Worm (Caenorhabditis elegans) whole organism, early embryonic: ENCODE measurements around the gene F08H9.4.

ENCODE experiments used
- B0310.2 ChIP-seq: sonication (generic microtip); optimal IDR thresholded peaks from 2 replicates; lab custom pipeline; 2016; ENCODE audit warnings: mild to moderate bottlenecking, missing genetic modification characterization, missing compliant biosample characterization
- F13C5.2 ChIP-seq: sonication (generic microtip); optimal IDR thresholded peaks from 2 replicates; lab custom pipeline; 2017; ENCODE audit warnings: mild to moderate bottlenecking, missing genetic modification characterization, inconsistent platforms, missing compliant biosample characterization
- aly-1 ChIP-seq: sonication (generic microtip); optimal IDR thresholded peaks from 2 replicates; lab custom pipeline; 2016; ENCODE audit warnings: missing genetic modification characterization, missing compliant biosample characterization
- ama-1 ChIP-seq: fragments of 150-350 bp; optimal IDR thresholded peaks from 2 replicates; lab custom pipeline; 2014
- ceh-13 ChIP-seq: fragments of 200-800 bp; sonication (Bioruptor generic); optimal IDR thresholded peaks from 2 replicates; lab custom pipeline; 2018; ENCODE audit warnings: mild to moderate bottlenecking, missing genetic modification characterization, missing compliant biosample characterization
- ceh-36 ChIP-seq: sonication (generic microtip); optimal IDR thresholded peaks from 2 replicates; lab custom pipeline; 2016; ENCODE audit warnings: missing genetic modification characterization, inconsistent platforms, missing compliant biosample characterization
- ets-7 ChIP-seq: sonication (generic microtip); optimal IDR thresholded peaks from 2 replicates; lab custom pipeline; 2016; ENCODE audit warnings: missing genotype, missing genetic modification characterization, missing compliant biosample characterization
- flt-1 ChIP-seq: fragments of 200-800 bp; sonication (Bioruptor generic); IDR thresholded peaks from 2 replicates; pipeline ENCODE4 v1.3.6; 2022; ENCODE audit warnings: missing genetic modification characterization, missing compliant biosample characterization
- hmbx-1 ChIP-seq: sonication (generic microtip); optimal IDR thresholded peaks from 2 replicates; lab custom pipeline; 2016; ENCODE audit warnings: mild to moderate bottlenecking, missing genetic modification characterization, missing compliant biosample characterization
- hmg-4 ChIP-seq: fragments of 200-800 bp; sonication (Bioruptor generic); optimal IDR thresholded peaks from 2 replicates; lab custom pipeline; 2018; ENCODE audit warnings: mild to moderate bottlenecking, missing genetic modification characterization, missing compliant biosample characterization
- hnd-1 ChIP-seq: sonication (generic microtip); optimal IDR thresholded peaks from 2 replicates; lab custom pipeline; 2016; ENCODE audit warnings: missing genetic modification characterization, missing compliant biosample characterization
- pes-1 ChIP-seq: fragments of 200-800 bp; sonication (Bioruptor generic); IDR thresholded peaks from 2 replicates; pipeline ENCODE4 v1.3.6; 2022; ENCODE audit warnings: missing genetic modification reagents, missing genetic modification characterization, missing compliant biosample characterization
- scrt-1 ChIP-seq: fragments of 200-800 bp; sonication (Bioruptor generic); IDR thresholded peaks from 2 replicates; pipeline ENCODE4 v1.3.6; 2022; ENCODE audit warnings: missing genetic modification characterization, missing compliant biosample characterization
- sea-1 ChIP-seq: fragments of 200-800 bp; sonication (Bioruptor generic); conservative IDR thresholded peaks from 2 replicates; pipeline ENCODE4 v1.3.6; 2022; ENCODE audit warnings: missing genetic modification characterization, missing compliant biosample characterization
- tbx-11 ChIP-seq: fragments of 200-800 bp; sonication (Bioruptor generic); IDR thresholded peaks from 2 replicates; pipeline ENCODE4 v1.3.6; 2022; ENCODE audit warnings: missing genetic modification characterization, missing compliant biosample characterization
- tbx-37 ChIP-seq: fragments of 200-800 bp; sonication (Bioruptor generic); conservative IDR thresholded peaks from 2 replicates; pipeline ENCODE4 v1.3.6; 2022; ENCODE audit warnings: missing genetic modification reagents, missing genetic modification characterization, missing compliant biosample characterization
- tra-4 ChIP-seq: sonication (generic microtip); optimal IDR thresholded peaks from 2 replicates; lab custom pipeline; 2017; ENCODE audit warnings: missing genetic modification characterization, missing compliant biosample characterization

F08H9.4 gene

DNA sequence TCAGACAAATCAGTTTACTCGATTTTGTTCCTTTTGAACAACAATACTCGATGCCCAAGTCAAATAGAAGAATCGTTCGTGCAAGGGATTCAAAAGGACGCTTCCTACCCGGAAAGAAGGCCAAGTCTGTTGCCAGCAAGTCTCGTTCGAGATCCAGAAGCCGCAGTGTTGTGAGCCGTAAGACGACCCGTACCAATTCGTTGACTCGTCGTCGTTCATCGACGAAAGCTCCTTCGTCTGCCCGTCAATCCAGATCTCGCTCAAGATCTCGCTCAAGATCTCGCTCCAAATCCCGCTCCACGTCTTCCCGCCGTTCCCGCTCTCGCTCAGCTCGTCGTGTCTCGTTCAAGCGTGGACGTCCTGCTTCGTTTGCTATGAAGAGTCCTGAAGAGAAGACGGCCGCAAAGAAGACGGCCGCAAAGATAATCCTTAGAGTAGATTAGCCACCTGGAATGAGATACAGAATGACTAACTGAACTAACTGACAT is 3.6 kb downstream of the F08H9.4 start, which contains the start of gene F08H9.2:
TSS of gene F08H9.2 (plus strand) at position 51 of the 488 bp plus-strand sequence.
- TF ChIP-seq hmbx-1 (tag; lab: Kevin White, UChicago), result no peak
- TF ChIP-seq hmg-4 (GFP tag; lab: Kevin White, UChicago), result peak; percentile 20
- no peak for TF ChIP-seq ceh-13 (GFP tag; lab: Kevin White, UChicago)
- no peak for TF ChIP-seq F13C5.2
- TF ChIP-seq B0310.2 (tag; lab: Kevin White, UChicago), result no peak

DNA sequence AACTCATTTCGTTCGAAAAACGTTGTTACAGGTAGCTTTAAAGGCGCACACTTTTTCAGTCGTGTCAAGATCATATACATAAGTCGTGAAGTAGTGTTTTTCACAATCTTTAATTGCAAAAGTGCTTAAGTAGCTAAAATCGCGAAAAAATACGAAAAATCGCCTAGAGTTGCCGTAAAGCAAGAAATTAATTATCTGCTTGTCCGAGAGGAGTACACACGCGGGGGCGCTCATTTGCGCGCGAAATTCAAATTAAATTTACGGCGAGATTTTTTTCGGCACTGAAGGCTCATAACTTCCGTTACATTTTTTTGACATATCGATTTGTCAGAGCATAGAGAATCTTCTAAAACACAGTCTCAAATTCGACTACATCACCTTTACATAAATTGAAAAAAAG is 4.1 kb downstream of the F08H9.4 start:
- TF ChIP-seq aly-1 (tag; lab: Kevin White, UChicago) (no peak), hnd-1 (tag; lab: Kevin White, UChicago) (no peak), ets-7 (tag; lab: Kevin White, UChicago) (no peak), tra-4 (tag; lab: Kevin White, UChicago) (no peak), ama-1 (no peak), flt-1 (GFP tag; lab: Robert Waterston, UW) (no peak), hmbx-1 (tag; lab: Kevin White, UChicago) (no peak), scrt-1 (GFP tag; lab: Robert Waterston, UW) (no peak), tbx-37 (GFP tag; lab: Robert Waterston, UW) (no peak), B0310.2 (tag; lab: Kevin White, UChicago) (no peak), hmg-4 (GFP tag; lab: Kevin White, UChicago) (no peak), F13C5.2 (no peak), ceh-13 (GFP tag; lab: Kevin White, UChicago) (no peak), pes-1 (GFP tag; lab: Robert Waterston, UW) (no peak)

DNA sequence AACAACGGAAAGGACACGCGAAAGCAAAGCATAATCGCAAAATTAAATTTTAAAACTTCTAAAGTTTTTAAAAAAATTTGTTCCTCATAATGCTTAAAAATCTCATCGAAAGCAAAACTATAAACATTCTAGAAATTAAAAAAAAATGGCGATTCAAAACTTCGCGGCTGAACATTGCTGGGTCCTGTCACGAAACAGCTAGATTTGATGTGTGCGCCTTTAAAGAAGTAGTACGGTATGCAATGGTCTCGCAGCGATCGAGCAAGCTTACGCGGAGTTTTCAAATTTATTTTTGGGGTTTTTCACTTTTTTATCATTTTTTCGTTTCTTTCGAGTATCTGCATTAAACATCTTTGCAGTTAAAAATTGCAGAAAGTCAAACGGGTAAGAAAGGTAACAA is 7.2 kb downstream of the F08H9.4 start, which contains the start of gene coh-3:
TSS of gene coh-3 (plus strand) at position 353 of the 400 bp plus-strand sequence.
- TF ChIP-seq tra-4 (tag; lab: Kevin White, UChicago) (no peak), ceh-13 (GFP tag; lab: Kevin White, UChicago) (no peak), B0310.2 (tag; lab: Kevin White, UChicago) (no peak), aly-1 (tag; lab: Kevin White, UChicago) (no peak), ama-1 (no peak), pes-1 (GFP tag; lab: Robert Waterston, UW) (no peak), F13C5.2 (no peak), hmg-4 (GFP tag; lab: Kevin White, UChicago) (no peak), tbx-11 (GFP tag; lab: Robert Waterston, UW) (no peak), tbx-37 (GFP tag; lab: Robert Waterston, UW) (no peak), hmbx-1 (tag; lab: Kevin White, UChicago) (no peak), hnd-1 (tag; lab: Kevin White, UChicago) (no peak), sea-1 (GFP tag; lab: Robert Waterston, UW) (no peak), ceh-36 (tag; lab: Kevin White, UChicago) (no peak), flt-1 (GFP tag; lab: Robert Waterston, UW) (no peak), scrt-1 (GFP tag; lab: Robert Waterston, UW) (no peak), ets-7 (tag; lab: Kevin White, UChicago) (no peak)

DNA sequence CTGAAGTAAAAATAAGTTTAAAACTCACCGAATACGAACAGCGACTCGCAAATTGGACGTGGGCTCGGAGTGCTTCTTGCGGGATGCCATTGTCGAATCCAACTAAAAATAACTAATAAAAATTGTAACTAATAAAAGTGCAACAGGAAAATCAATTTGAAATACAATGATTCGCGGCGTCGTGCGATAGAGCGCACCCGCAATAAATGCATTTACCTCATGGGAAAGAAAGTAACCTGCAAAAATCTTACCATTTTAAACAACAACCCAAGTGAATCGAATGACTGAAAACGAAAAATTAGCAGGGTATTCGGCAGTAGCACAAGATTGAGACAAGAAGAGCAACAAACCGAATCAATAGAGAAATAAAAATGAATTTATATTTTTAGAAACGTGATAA is 7.6 kb downstream of the F08H9.4 start, which contains the start of gene bmk-1:
TSS of gene bmk-1 (minus strand) at position 359 of the 400 bp plus-strand sequence.
- TF ChIP-seq hmbx-1 (tag; lab: Kevin White, UChicago) (no peak), F13C5.2 (no peak), sea-1 (GFP tag; lab: Robert Waterston, UW) (no peak), tbx-11 (GFP tag; lab: Robert Waterston, UW) (no peak), hmg-4 (GFP tag; lab: Kevin White, UChicago) (no peak), ceh-13 (GFP tag; lab: Kevin White, UChicago) (no peak), pes-1 (GFP tag; lab: Robert Waterston, UW) (no peak), tra-4 (tag; lab: Kevin White, UChicago) (no peak), B0310.2 (tag; lab: Kevin White, UChicago) (no peak), ceh-36 (tag; lab: Kevin White, UChicago) (no peak), ama-1 (no peak), hnd-1 (tag; lab: Kevin White, UChicago) (no peak), flt-1 (GFP tag; lab: Robert Waterston, UW) (no peak), tbx-37 (GFP tag; lab: Robert Waterston, UW) (no peak), scrt-1 (GFP tag; lab: Robert Waterston, UW) (no peak)

DNA sequence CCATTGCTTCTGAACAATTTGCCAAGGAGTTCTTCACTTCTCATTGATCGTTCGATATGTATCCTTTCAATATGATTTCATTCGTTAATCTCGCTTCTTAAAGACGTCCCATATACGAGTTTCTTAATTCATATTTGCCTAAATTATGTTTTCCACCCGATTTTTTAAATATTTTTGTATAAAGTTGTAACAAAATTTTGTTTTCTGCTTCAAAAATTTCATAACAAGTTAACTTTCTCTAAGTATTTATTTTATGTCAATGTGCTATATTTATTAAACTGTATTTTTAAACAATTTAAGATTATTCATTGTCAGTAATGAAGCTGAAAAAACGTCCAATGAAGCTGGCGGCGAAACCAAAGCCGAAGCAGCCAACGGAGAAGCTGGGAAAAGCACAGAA is 14.8 kb downstream of the F08H9.4 start, which contains the start of gene F23B12.7:
TSS of gene F23B12.7 (plus strand) at position 301 of the 400 bp plus-strand sequence.
- TF ChIP-seq tra-4 (tag; lab: Kevin White, UChicago) (no peak), tbx-37 (GFP tag; lab: Robert Waterston, UW) (no peak), aly-1 (tag; lab: Kevin White, UChicago) (no peak), ama-1 (no peak), sea-1 (GFP tag; lab: Robert Waterston, UW) (no peak), tbx-11 (GFP tag; lab: Robert Waterston, UW) (no peak), scrt-1 (GFP tag; lab: Robert Waterston, UW) (no peak), pes-1 (GFP tag; lab: Robert Waterston, UW) (no peak), ceh-13 (GFP tag; lab: Kevin White, UChicago) (no peak), B0310.2 (tag; lab: Kevin White, UChicago) (no peak)

- no peak for TF ChIP-seq F13C5.2
- no peak for TF ChIP-seq hnd-1 (tag; lab: Kevin White, UChicago)
- TF ChIP-seq scrt-1 (GFP tag; lab: Robert Waterston, UW), result no peak
- TF ChIP-seq aly-1 (tag; lab: Kevin White, UChicago), result no peak
- TF ChIP-seq ceh-36 (tag; lab: Kevin White, UChicago), result no peak
- TF ChIP-seq tbx-11 (GFP tag; lab: Robert Waterston, UW), result no peak
- TF ChIP-seq hmbx-1 (tag; lab: Kevin White, UChicago), result no peak
- TF ChIP-seq ama-1, result no peak
Measured at ce11 chrV:14448669-14449068, 15.6 kb downstream of the F08H9.4 start.

DNA sequence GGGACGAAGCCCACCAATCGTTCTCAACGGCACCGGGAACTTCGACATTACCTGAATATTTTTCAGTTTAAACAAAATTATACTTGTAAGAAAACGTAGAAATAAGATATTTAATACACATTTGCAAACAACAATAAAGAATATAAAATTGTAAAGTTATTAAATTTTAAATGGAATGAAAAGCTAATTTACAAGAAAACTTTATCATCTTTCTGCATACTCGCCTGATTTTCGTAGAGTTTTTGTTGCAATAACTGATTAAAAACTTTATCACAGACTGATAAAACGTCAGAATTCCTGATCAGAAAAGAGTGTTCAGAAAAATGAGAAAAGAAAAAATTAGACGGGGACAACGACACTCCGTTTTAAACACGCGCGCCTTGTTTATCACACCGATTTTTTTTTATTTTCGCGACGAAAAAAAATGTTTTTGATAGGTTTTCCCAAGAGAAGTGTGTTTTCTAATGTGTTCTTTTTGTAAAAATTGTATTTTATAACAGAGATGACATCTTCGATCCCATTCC is 16.9 kb downstream of the F08H9.4 start, which contains the start of the genes dlat-1 and fntb-1:
TSS of gene dlat-1 (minus strand) at position 51 of the 524 bp plus-strand sequence.
TSS of gene fntb-1 (plus strand) at position 412 of the 524 bp plus-strand sequence.
- no peak for TF ChIP-seq tbx-11 (GFP tag; lab: Robert Waterston, UW)
- no peak for TF ChIP-seq pes-1 (GFP tag; lab: Robert Waterston, UW)
- TF ChIP-seq ceh-13 (GFP tag; lab: Kevin White, UChicago), result no peak
- no peak for TF ChIP-seq ama-1
- no peak for TF ChIP-seq aly-1 (tag; lab: Kevin White, UChicago)
- TF ChIP-seq scrt-1 (GFP tag; lab: Robert Waterston, UW), result no peak
- TF ChIP-seq sea-1 (GFP tag; lab: Robert Waterston, UW), result no peak
- TF ChIP-seq hnd-1 (tag; lab: Kevin White, UChicago), result no peak
